Fruit fly (Drosophila melanogaster): ENCODE measurements around the gene MED24.

DNA sequence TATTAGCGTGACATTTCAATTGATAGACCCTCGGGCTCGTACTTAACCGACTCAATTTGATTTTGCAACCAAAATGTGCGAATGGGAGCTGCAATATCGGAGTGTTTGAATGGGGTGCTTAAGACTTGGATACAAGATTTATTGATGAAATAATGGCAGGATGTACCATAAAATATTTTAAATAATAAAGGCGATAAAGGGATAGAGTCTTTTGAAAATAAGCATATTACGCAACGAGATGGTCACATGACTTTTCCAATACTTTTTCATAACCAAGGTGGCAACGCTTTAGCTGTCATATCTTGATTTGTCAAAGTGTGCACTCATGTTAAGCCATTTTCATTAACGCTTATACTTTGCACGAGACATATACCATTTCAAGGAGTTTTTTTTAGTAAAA, 37.9 kb downstream of the MED24 start, which contains the start of gene eIF4E3:
- TF ChIP-seq h (optimal IDR thresholded peaks at IDR 0.05) (no peak), Sin3A (optimal IDR thresholded peaks at IDR 0.05) (no peak), psq (optimal IDR thresholded peaks at IDR 0.05) (no peak), Myc (optimal IDR thresholded peaks at IDR 0.05) (no peak)
